Fruit fly (Drosophila melanogaster) whole organism, prepupa: ENCODE measurements around the gene rempA.

ENCODE experiments used
- Blimp-1 ChIP-seq: fragments of 200-800 bp; sonication (Bioruptor generic); optimal IDR thresholded peaks from 3 replicates; lab custom pipeline; 2017; ENCODE audit warnings: missing biosample characterization, missing genetic modification characterization, mild to moderate bottlenecking, moderate library complexity, missing genetic modification reagents
- CG10631 ChIP-seq: fragments of 200-800 bp; sonication (Bioruptor generic); optimal IDR thresholded peaks from 2 replicates; lab custom pipeline; 2016; ENCODE audit warnings: missing biosample characterization, missing genetic modification characterization
- CG10669 ChIP-seq: fragments of 200-800 bp; sonication (Bioruptor generic); optimal IDR thresholded peaks from 3 replicates; lab custom pipeline; 2018; ENCODE audit warnings: missing biosample characterization, mild to moderate bottlenecking, missing genetic modification characterization, moderate library complexity
- CG15336 ChIP-seq: fragments of 200-800 bp; sonication (Bioruptor generic); IDR thresholded peaks from 2 replicates; pipeline ENCODE4 v1.3.6; 2022; ENCODE audit warnings: missing biosample characterization, missing genetic modification characterization
- CG1621 ChIP-seq: fragments of 200-800 bp; sonication (Bioruptor generic); optimal IDR thresholded peaks from 3 replicates; lab custom pipeline; 2018; ENCODE audit warnings: missing biosample characterization, mild to moderate bottlenecking, missing genetic modification characterization
- CG3032 ChIP-seq: fragments of 200-800 bp; optimal IDR thresholded peaks from 2 replicates; lab custom pipeline; 2019; ENCODE audit warnings: missing biosample characterization, mild to moderate bottlenecking, missing genetic modification characterization, moderate library complexity
- CG32006 ChIP-seq: fragments of 200-800 bp; sonication (Bioruptor generic); optimal IDR thresholded peaks from 3 replicates; lab custom pipeline; 2017; ENCODE audit warnings: missing biosample characterization, mild to moderate bottlenecking, missing genetic modification characterization
- CG6276 ChIP-seq: fragments of 200-800 bp; sonication (Bioruptor generic); optimal IDR thresholded peaks from 2 replicates; lab custom pipeline; 2017; ENCODE audit warnings: missing biosample characterization, mild to moderate bottlenecking, missing genetic modification characterization
- CG6792 ChIP-seq: fragments of 200-800 bp; sonication (Bioruptor generic); optimal IDR thresholded peaks from 3 replicates; lab custom pipeline; 2016; ENCODE audit warnings: missing biosample characterization, missing genetic modification characterization
- CG6808 ChIP-seq: fragments of 200-800 bp; sonication (Bioruptor generic); optimal IDR thresholded peaks from 3 replicates; lab custom pipeline; 2017; ENCODE audit warnings: missing biosample characterization, missing genetic modification characterization, mild to moderate bottlenecking, moderate library complexity, missing genetic modification reagents
- CG6854 ChIP-seq: fragments of 200-800 bp; sonication (Bioruptor generic); optimal IDR thresholded peaks from 2 replicates; lab custom pipeline; 2017; ENCODE audit warnings: missing biosample characterization, mild to moderate bottlenecking, missing genetic modification characterization
- CG7368 ChIP-seq: fragments of 200-800 bp; sonication (Bioruptor generic); optimal IDR thresholded peaks from 3 replicates; lab custom pipeline; 2016; ENCODE audit warnings: missing biosample characterization, missing genetic modification characterization
- CG8119 ChIP-seq: fragments of 200-800 bp; sonication (Bioruptor generic); IDR thresholded peaks from 3 replicates; pipeline ENCODE4 v1.3.6; 2022; ENCODE audit warnings: missing biosample characterization, missing genetic modification characterization
- CG8632 ChIP-seq: fragments of 200-800 bp; sonication (Bioruptor generic); optimal IDR thresholded peaks from 3 replicates; lab custom pipeline; 2016; ENCODE audit warnings: missing biosample characterization, missing genetic modification characterization
- CG9139 ChIP-seq: fragments of 200-800 bp; sonication (Bioruptor generic); optimal IDR thresholded peaks from 3 replicates; lab custom pipeline; 2017; ENCODE audit warnings: missing biosample characterization, mild to moderate bottlenecking, missing genetic modification characterization
- Eip78C ChIP-seq: fragments of 200-800 bp; sonication (Bioruptor generic); peaks from one replicate; lab custom pipeline; 2016; ENCODE audit warnings: missing biosample characterization, missing genetic modification characterization
- Eip93F ChIP-seq: fragments of 200-800 bp; sonication (Bioruptor generic); optimal IDR thresholded peaks from 2 replicates; lab custom pipeline; 2016; ENCODE audit warnings: missing biosample characterization, mild to moderate bottlenecking, missing genetic modification characterization
- Ets96B ChIP-seq: fragments of 200-800 bp; optimal IDR thresholded peaks from 2 replicates; lab custom pipeline; 2019; ENCODE audit warnings: missing biosample characterization, mild to moderate bottlenecking, missing genetic modification characterization, moderate library complexity
- Hr38 ChIP-seq: sonication (Bioruptor generic); optimal IDR thresholded peaks from 2 replicates; lab custom pipeline; 2016; ENCODE audit warnings: missing biosample characterization, missing genetic modification characterization
- Lpt ChIP-seq: fragments of 200-800 bp; sonication (Bioruptor generic); optimal IDR thresholded peaks from 3 replicates; lab custom pipeline; 2016; ENCODE audit warnings: missing biosample characterization, missing genetic modification characterization
- Met ChIP-seq: fragments of 200-800 bp; sonication (Bioruptor generic); optimal IDR thresholded peaks from 3 replicates; lab custom pipeline; 2016; ENCODE audit warnings: missing biosample characterization, missing genetic modification characterization
- OdsH ChIP-seq: fragments of 200-800 bp; sonication (Bioruptor generic); optimal IDR thresholded peaks from 3 replicates; lab custom pipeline; 2016; ENCODE audit warnings: missing biosample characterization, missing genetic modification characterization
- Smox ChIP-seq: fragments of 200-800 bp; sonication (Bioruptor generic); optimal IDR thresholded peaks from 3 replicates; lab custom pipeline; 2016; ENCODE audit warnings: missing biosample characterization, missing genetic modification characterization
- Sox102F ChIP-seq: fragments of 200-800 bp; sonication (Bioruptor generic); optimal IDR thresholded peaks from 2 replicates; lab custom pipeline; 2016; ENCODE audit warnings: missing biosample characterization, mild to moderate bottlenecking, missing genetic modification characterization
- Sox14 ChIP-seq: fragments of 200-800 bp; sonication (Bioruptor generic); optimal IDR thresholded peaks from 3 replicates; lab custom pipeline; 2016; ENCODE audit warnings: missing biosample characterization, missing genetic modification characterization
- acj6 ChIP-seq: fragments of 200-800 bp; sonication (Bioruptor generic); optimal IDR thresholded peaks from 3 replicates; lab custom pipeline; 2016; ENCODE audit warnings: missing biosample characterization, missing genetic modification characterization
- dac ChIP-seq: fragments of 200-800 bp; sonication (Bioruptor generic); optimal IDR thresholded peaks from 2 replicates; lab custom pipeline; 2017; ENCODE audit warnings: missing biosample characterization, mild to moderate bottlenecking, missing genetic modification characterization
- eg ChIP-seq: fragments of 200-800 bp; sonication (Bioruptor generic); IDR thresholded peaks from 3 replicates; pipeline ENCODE4 v1.3.6; 2022; ENCODE audit warnings: missing biosample characterization, missing genetic modification characterization
- esn ChIP-seq: fragments of 200-800 bp; sonication (Bioruptor generic); optimal IDR thresholded peaks from 2 replicates; lab custom pipeline; 2016; ENCODE audit warnings: missing biosample characterization, mild to moderate bottlenecking, missing genetic modification characterization, moderate library complexity
- fd59A ChIP-seq: fragments of 200-800 bp; sonication (Bioruptor generic); optimal IDR thresholded peaks from 2 replicates; lab custom pipeline; 2017; ENCODE audit warnings: missing biosample characterization, mild to moderate bottlenecking, missing genetic modification characterization, missing genetic modification reagents
- fkh ChIP-seq: fragments of 200-800 bp; sonication (Bioruptor generic); optimal IDR thresholded peaks from 3 replicates; lab custom pipeline; 2017; ENCODE audit warnings: missing biosample characterization, mild to moderate bottlenecking, missing genetic modification characterization, moderate library complexity
- lz ChIP-seq: fragments of 200-800 bp; sonication (Bioruptor generic); optimal IDR thresholded peaks from 3 replicates; lab custom pipeline; 2016; ENCODE audit warnings: missing biosample characterization, missing genetic modification characterization
- net ChIP-seq: fragments of 200-800 bp; sonication (Bioruptor generic); optimal IDR thresholded peaks from 3 replicates; lab custom pipeline; 2016; ENCODE audit warnings: missing biosample characterization, missing genetic modification characterization
- pdm3 ChIP-seq: fragments of 200-800 bp; sonication (Bioruptor generic); optimal IDR thresholded peaks from 3 replicates; lab custom pipeline; 2016; ENCODE audit warnings: missing biosample characterization, missing genetic modification characterization
- salr ChIP-seq, 2 experiments: fragments of 200-800 bp; sonication (Bioruptor generic); optimal IDR thresholded peaks; 3 replicates each; lab custom pipeline; 2016 to 2018; ENCODE audit warnings: missing biosample characterization in 2 of 2, missing genetic modification characterization in 2 of 2, mild to moderate bottlenecking in 1 of 2
- spab ChIP-seq: fragments of 200-800 bp; sonication (Bioruptor generic); optimal IDR thresholded peaks from 2 replicates; lab custom pipeline; 2017; ENCODE audit warnings: missing biosample characterization, mild to moderate bottlenecking, missing genetic modification characterization, missing genetic modification reagents
- ss ChIP-seq, 2 experiments: fragments of 200-800 bp; sonication (Bioruptor generic); optimal IDR thresholded peaks; 2 replicates in 1 of 2; 3 replicates in 1 of 2; lab custom pipeline; 2017 to 2018; ENCODE audit warnings: mild to moderate bottlenecking in 2 of 2, missing biosample characterization in 2 of 2, missing genetic modification characterization in 2 of 2, moderate library complexity in 1 of 2
- svp ChIP-seq: fragments of 200-800 bp; sonication (Bioruptor generic); peaks from one replicate; lab custom pipeline; 2016; ENCODE audit warnings: missing biosample characterization, missing genetic modification characterization
- vri ChIP-seq: fragments of 200-800 bp; sonication (Bioruptor generic); optimal IDR thresholded peaks from 3 replicates; lab custom pipeline; 2016; ENCODE audit warnings: missing biosample characterization, mild to moderate bottlenecking, missing genetic modification characterization

rempA gene

DNA sequence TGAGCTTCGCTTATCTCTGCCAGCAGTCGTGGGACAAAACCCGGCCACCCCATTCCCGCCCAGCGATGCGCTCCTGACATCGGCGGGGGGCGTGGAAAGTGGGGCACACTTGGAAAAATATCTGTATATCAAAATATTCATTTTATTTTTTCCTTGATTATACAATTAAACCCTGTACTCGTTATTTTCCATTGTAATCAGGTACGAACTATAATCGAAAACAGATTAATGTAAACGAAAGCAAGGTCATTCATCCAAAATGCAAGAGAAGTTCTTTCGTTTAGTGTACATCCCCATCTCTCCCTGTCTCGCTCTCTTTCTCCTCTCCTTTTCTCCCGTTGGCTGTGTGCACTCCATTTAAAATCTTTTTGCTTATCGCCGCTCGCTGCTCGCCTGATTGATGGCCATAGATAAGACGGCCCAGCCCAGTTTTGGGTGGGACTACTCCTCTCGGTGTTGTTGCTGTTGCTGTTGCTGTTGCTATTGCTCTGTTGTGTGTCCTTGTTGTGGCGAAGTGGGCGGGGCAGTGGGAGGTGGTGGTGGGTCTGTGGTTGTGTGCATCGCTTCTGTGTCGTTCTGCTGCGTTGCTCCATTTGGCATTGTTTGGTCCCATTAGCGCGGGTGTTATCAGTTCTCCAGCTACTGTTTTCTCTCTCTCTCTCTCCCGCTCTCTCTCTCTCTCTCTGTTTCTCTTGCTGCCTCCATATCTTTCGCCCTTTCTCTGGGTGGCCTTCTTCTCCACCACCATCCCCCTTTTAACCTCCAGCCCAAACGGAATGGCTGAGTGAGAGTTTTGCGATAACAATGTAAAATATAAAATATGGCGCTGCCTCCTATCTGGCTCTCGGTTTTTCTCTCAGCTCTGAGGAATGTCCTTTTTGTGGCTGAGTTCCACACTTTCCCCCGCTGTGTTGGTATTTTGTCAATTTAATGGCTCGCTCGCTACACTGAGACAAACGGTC is 43.8 kb downstream of the rempA start (continued):
- TF ChIP-seq Hr38 (no peak), CG9139 (GFP tag; lab: Kevin White, UChicago) (peak; percentile 27), salr (GFP tag; optimal IDR thresholded peaks at IDR 0.05; lab: Kevin White, UChicago) (peak; percentile 31 to 57), lz (peak; percentile 73), Eip78C (GFP tag; lab: Kevin White, UChicago) (peak; percentile 94), Sox102F (GFP tag; lab: Kevin White, UChicago) (peak; percentile 78), CG8632 (GFP tag; lab: Kevin White, UChicago) (peak; percentile 66), CG8119 (GFP tag; lab: Robert Waterston, UW) (peak; percentile 80), CG6854 (GFP tag; lab: Kevin White, UChicago) (no peak), CG7368 (GFP tag; lab: Kevin White, UChicago) (peak; percentile 73), Ets96B (peak; percentile 74)

DNA sequence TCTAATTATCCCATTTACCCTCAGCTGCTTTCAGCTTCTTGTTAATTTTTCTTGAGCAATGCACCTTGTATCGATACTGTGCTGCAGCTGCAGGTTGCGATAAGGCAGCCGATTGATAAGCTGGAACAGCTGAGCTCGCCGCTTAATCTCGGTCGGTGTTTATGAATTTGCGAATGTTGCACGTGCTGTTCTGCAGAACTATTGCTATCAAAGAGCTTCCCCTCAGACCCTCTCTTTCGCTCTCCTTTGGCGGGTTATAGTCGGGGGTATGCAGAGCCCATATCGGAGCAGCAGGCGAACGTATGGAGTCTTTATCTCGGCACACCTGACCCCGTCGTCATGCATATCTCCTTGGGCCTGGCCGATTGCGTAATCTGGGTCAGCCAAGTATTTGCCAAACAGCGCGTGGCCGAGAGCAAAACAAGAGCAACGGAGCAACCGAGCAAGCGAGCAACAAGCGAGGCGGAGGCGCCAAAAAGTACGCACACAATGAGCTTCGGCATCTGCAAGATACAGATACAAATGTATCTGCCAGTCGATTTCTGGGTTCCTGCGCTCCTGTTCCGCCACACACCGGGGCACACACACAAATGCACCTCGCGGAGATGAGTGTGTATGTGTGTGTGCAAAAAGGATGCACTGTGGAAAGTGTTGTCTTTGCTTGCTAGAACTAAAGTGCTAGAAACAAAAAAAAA is 45.8 kb downstream of the rempA start:
- TF ChIP-seq Sox14 (no peak), svp (peak; percentile 87), CG6808 (GFP tag; lab: Kevin White, UChicago) (no peak), Eip78C (GFP tag; lab: Kevin White, UChicago) (peak; percentile 34), vri (peak; percentile 61)

DNA sequence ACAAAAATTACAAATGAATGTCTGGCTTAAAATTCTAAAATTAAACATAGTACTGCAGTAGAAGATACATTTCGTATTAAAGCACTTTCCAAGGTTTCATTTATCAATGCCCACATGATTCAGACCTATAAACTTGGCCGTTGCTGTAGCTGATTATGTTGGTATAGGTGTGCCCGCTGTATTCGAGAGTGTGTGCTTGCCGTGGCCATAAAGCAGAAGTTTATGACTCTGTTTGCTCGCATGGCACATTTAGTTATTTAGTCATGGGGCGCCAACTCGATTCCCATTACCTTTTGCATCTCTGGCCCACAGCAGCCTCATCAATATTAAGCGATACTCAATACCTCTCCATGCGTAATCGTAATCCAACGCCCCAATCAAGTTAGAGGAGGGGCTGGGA is 47.1 kb downstream of the rempA start:
- TF ChIP-seq Sox14 (no peak), Eip78C (GFP tag; lab: Kevin White, UChicago) (peak; percentile 68), CG1621 (tag; lab: Kevin White, UChicago) (no peak), Ets96B (no peak), pdm3 (GFP tag; lab: Kevin White, UChicago) (no peak), OdsH (GFP tag; lab: Kevin White, UChicago) (no peak), CG8632 (GFP tag; lab: Kevin White, UChicago) (no peak)

DNA sequence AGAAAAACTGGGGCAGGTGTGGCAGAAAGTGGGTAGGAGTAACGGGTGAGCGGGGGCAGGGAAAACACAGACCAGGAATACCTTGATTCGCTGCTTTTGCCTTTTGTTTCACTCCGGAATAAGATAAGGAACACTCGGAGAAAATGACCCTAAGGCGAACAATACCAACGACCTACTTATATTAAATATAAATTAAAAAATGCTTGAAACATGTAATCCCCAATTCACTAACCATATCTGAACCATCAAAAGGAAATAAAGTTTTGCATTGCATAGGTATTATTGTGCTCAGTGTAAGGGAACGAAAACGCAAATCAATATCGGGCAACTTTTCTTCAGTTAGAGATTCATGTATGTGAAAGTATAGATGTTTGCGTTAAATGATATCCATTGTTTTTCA is 48.1 kb downstream of the rempA start:
- TF ChIP-seq spab (GFP tag; lab: Kevin White, UChicago) (no peak), dac (GFP tag; lab: Kevin White, UChicago) (no peak), svp (peak; percentile 89), Eip78C (GFP tag; lab: Kevin White, UChicago) (peak; percentile 94), CG1621 (tag; lab: Kevin White, UChicago) (peak; percentile 33), Ets96B (peak; percentile 66), CG7368 (GFP tag; lab: Kevin White, UChicago) (peak; percentile 42), eg (GFP tag; lab: Robert Waterston, UW) (peak; percentile 7; the same call in 1 of the 3 replicates), fkh (GFP tag; lab: Kevin White, UChicago) (no peak), CG6276 (GFP tag; lab: Kevin White, UChicago) (no peak), CG6792 (GFP tag; lab: Kevin White, UChicago) (peak; percentile 76), CG10631 (GFP tag; lab: Kevin White, UChicago) (peak; percentile 60), CG3032 (peak; percentile 3), CG6808 (GFP tag; lab: Kevin White, UChicago) (peak; percentile 8), CG10669 (GFP tag; lab: Kevin White, UChicago) (peak; percentile 49), Smox (GFP tag; lab: Kevin White, UChicago) (peak; percentile 83), ss (GFP tag; optimal IDR thresholded peaks at IDR 0.05; lab: Kevin White, UChicago) (peak in 1 of 2 experiments; percentile 30), vri (peak; percentile 58), pdm3 (GFP tag; lab: Kevin White, UChicago) (peak; percentile 78), CG8632 (GFP tag; lab: Kevin White, UChicago) (peak; percentile 57), salr (GFP tag; optimal IDR thresholded peaks at IDR 0.05; lab: Kevin White, UChicago) (peak in 1 of 2 experiments; percentile 30), Eip93F (GFP tag; lab: Kevin White, UChicago) (peak; percentile 70), CG15336 (GFP tag; lab: Robert Waterston, UW) (no peak; the same call in 1 of the 2 replicates), Lpt (no peak), net (GFP tag; lab: Kevin White, UChicago) (peak; percentile 63), CG9139 (GFP tag; lab: Kevin White, UChicago) (peak; percentile 12), fd59A (GFP tag; lab: Kevin White, UChicago) (peak; percentile 28), CG32006 (GFP tag; lab: Kevin White, UChicago) (peak; percentile 39), Sox102F (GFP tag; lab: Kevin White, UChicago) (peak; percentile 88), esn (peak; percentile 89), OdsH (GFP tag; lab: Kevin White, UChicago) (peak; percentile 81), Met (peak; percentile 84), acj6 (GFP tag; lab: Kevin White, UChicago) (peak; percentile 84), Blimp-1 (no peak)
